Worm (Caenorhabditis elegans): ENCODE data around the gene clec-36.

- no peak for TF ChIP-seq irx-1 (tag; optimal IDR thresholded peaks at IDR 0.05)
- TF ChIP-seq dpl-1 (GFP tag; optimal IDR thresholded peaks at IDR 0.05) = no peak
- TF ChIP-seq egl-27 (tag; optimal IDR thresholded peaks at IDR 0.05) = no peak
- TF ChIP-seq mef-2 (tag; optimal IDR thresholded peaks at IDR 0.05) = no peak
- no peak for TF ChIP-seq hlh-17 (GFP tag; optimal IDR thresholded peaks at IDR 0.05; ENCODE audit: borderline replicate concordance)
- TF ChIP-seq sup-37 (GFP tag; optimal IDR thresholded peaks at IDR 0.05) = no peak
- no peak for TF ChIP-seq nhr-20 (tag; optimal IDR thresholded peaks at IDR 0.05)
- no peak for TF ChIP-seq nhr-28 (tag; optimal IDR thresholded peaks at IDR 0.05)
- no peak for TF ChIP-seq tbx-2 (tag; optimal IDR thresholded peaks at IDR 0.05)
- no peak for TF ChIP-seq ztf-4 (tag; optimal IDR thresholded peaks at IDR 0.05)
- TF ChIP-seq ama-1 (optimal IDR thresholded peaks at IDR 0.05) = no peak
- TF ChIP-seq fkh-4 (tag; optimal IDR thresholded peaks at IDR 0.05; ENCODE audit: borderline replicate concordance) = no peak
Observed at ce11 chrV:16840961-16841360, 7.4 kb downstream of the clec-36 start, which contains the start of gene clec-40.
